Fruit fly (Drosophila melanogaster) whole organism, embryonic: ENCODE results near the gene GC2.

Source experiments
- Atf6 ChIP-seq: fragments of 200-800 bp; sonication (Bioruptor generic); IDR thresholded peaks from 2 replicates; pipeline ENCODE4 v1.3.6; 2022; ENCODE audit warnings: missing biosample characterization, missing genetic modification characterization
- Bgb ChIP-seq: fragments of 200-800 bp; sonication (Bioruptor generic); IDR thresholded peaks from 2 replicates; pipeline ENCODE4 v1.3.6; 2022; ENCODE audit warnings: missing biosample characterization, missing genetic modification characterization; ENCODE audit not compliant: partially characterized antibody
- CG10147 ChIP-seq: fragments of 200-800 bp; sonication (Bioruptor generic); optimal IDR thresholded peaks from 2 replicates; lab custom pipeline; 2019; ENCODE audit warnings: missing biosample characterization, mild to moderate bottlenecking, missing genetic modification characterization, moderate library complexity
- CG11398 ChIP-seq: fragments of 200-800 bp; sonication (Bioruptor generic); optimal IDR thresholded peaks from 2 replicates; lab custom pipeline; 2016; ENCODE audit warnings: missing biosample characterization, missing genetic modification characterization
- CG12659 ChIP-seq: fragments of 200-800 bp; sonication (Bioruptor generic); optimal IDR thresholded peaks from 3 replicates; lab custom pipeline; 2017; ENCODE audit warnings: mild to moderate bottlenecking, missing biosample characterization, missing genetic modification reagents, missing genetic modification characterization
- CG14014 ChIP-seq: fragments of 200-800 bp; sonication (Bioruptor generic); IDR thresholded peaks from 2 replicates; pipeline ENCODE4 v1.3.6; 2022; ENCODE audit warnings: missing biosample characterization, missing genetic modification characterization
- CG14050 ChIP-seq: fragments of 200-800 bp; sonication (Bioruptor generic); IDR thresholded peaks from 3 replicates; pipeline ENCODE4 v1.3.6; 2022; ENCODE audit warnings: missing biosample characterization, missing genetic modification characterization
- CG14667 ChIP-seq: fragments of 200-800 bp; sonication (Bioruptor generic); IDR thresholded peaks from 2 replicates; pipeline ENCODE4 v1.3.6; 2022; ENCODE audit warnings: missing biosample characterization, missing genetic modification characterization
- CG15011 ChIP-seq: fragments of 200-800 bp; sonication (Bioruptor generic); optimal IDR thresholded peaks from 3 replicates; lab custom pipeline; 2018; ENCODE audit warnings: missing biosample characterization, mild to moderate bottlenecking, missing genetic modification characterization
- CG2202 ChIP-seq: fragments of 200-800 bp; sonication (Bioruptor generic); optimal IDR thresholded peaks from 2 replicates; lab custom pipeline; 2018; ENCODE audit warnings: missing biosample characterization, mild to moderate bottlenecking, missing genetic modification characterization
- CG31224 ChIP-seq: fragments of 200-800 bp; sonication (Bioruptor generic); IDR thresholded peaks from 2 replicates; pipeline ENCODE4 v1.3.6; 2022; ENCODE audit warnings: missing biosample characterization, missing genetic modification characterization
- CG3407 ChIP-seq: fragments of 200-800 bp; sonication (Bioruptor generic); optimal IDR thresholded peaks from 2 replicates; lab custom pipeline; 2018; ENCODE audit warnings: missing biosample characterization, mild to moderate bottlenecking, missing genetic modification characterization
- CG3847 ChIP-seq: fragments of 200-800 bp; sonication (Bioruptor generic); IDR thresholded peaks from 2 replicates; pipeline ENCODE4 v1.3.6; 2022; ENCODE audit warnings: missing biosample characterization, missing genetic modification characterization
- CG7786 ChIP-seq: fragments of 200-800 bp; sonication (Bioruptor generic); optimal IDR thresholded peaks from 2 replicates; lab custom pipeline; 2016; ENCODE audit warnings: missing biosample characterization, missing genetic modification characterization
- CG7839 ChIP-seq: fragments of 200-800 bp; sonication (Bioruptor generic); optimal IDR thresholded peaks from 3 replicates; lab custom pipeline; 2018; ENCODE audit warnings: missing biosample characterization, mild to moderate bottlenecking, missing genetic modification characterization, moderate library complexity
- CG8388 ChIP-seq: fragments of 200-800 bp; sonication (Bioruptor generic); optimal IDR thresholded peaks from 2 replicates; lab custom pipeline; 2019; ENCODE audit warnings: missing biosample characterization, mild to moderate bottlenecking, missing genetic modification characterization, moderate library complexity
- CG9817 ChIP-seq: fragments of 200-800 bp; sonication (Bioruptor generic); optimal IDR thresholded peaks from 2 replicates; lab custom pipeline; 2018; ENCODE audit warnings: missing biosample characterization, mild to moderate bottlenecking, missing genetic modification characterization, moderate library complexity
- CoRest ChIP-seq: fragments of 200-800 bp; sonication (Bioruptor generic); optimal IDR thresholded peaks from 3 replicates; lab custom pipeline; 2018; ENCODE audit warnings: missing biosample characterization, mild to moderate bottlenecking, missing genetic modification characterization, moderate library complexity
- CrebB ChIP-seq: fragments of 200-800 bp; sonication (Bioruptor generic); optimal IDR thresholded peaks from 3 replicates; lab custom pipeline; 2018; ENCODE audit warnings: missing biosample characterization, mild to moderate bottlenecking, missing genetic modification characterization
- D19B ChIP-seq: fragments of 200-800 bp; sonication (Bioruptor generic); optimal IDR thresholded peaks from 2 replicates; lab custom pipeline; 2017; ENCODE audit warnings: missing biosample characterization, mild to moderate bottlenecking, missing genetic modification characterization
- Dbx ChIP-seq: fragments of 200-800 bp; sonication (Bioruptor generic); IDR thresholded peaks from 3 replicates; pipeline ENCODE4 v1.3.6; 2022; ENCODE audit warnings: missing biosample characterization, missing genetic modification characterization
- Dfd ChIP-seq, 2 experiments: fragments of >200 bp; optimal IDR thresholded peaks; 2 replicates each; lab custom pipeline; 2017; ENCODE audit warnings: missing biosample characterization in 2 of 2, missing genetic modification characterization in 2 of 2
- Drgx ChIP-seq: fragments of 200-800 bp; sonication (Bioruptor generic); IDR thresholded peaks from 2 replicates; pipeline ENCODE4 v1.3.6; 2022; ENCODE audit warnings: missing biosample characterization, missing genetic modification characterization
- E2f2 ChIP-seq: fragments of 200-800 bp; sonication (Bioruptor generic); IDR thresholded peaks from 2 replicates; pipeline ENCODE4 v1.3.6; 2022; ENCODE audit warnings: missing biosample characterization, missing genetic modification characterization
- Hsf ChIP-seq: fragments of 200-800 bp; sonication (Bioruptor generic); optimal IDR thresholded peaks from 3 replicates; lab custom pipeline; 2016; ENCODE audit warnings: missing biosample characterization, missing genetic modification characterization
- Med ChIP-seq: fragments of 200-800 bp; sonication (Bioruptor generic); peaks from one replicate; lab custom pipeline; 2016; ENCODE audit warnings: missing biosample characterization, missing genetic modification characterization, mild to moderate bottlenecking, inconsistent platforms, moderate library complexity
- Neu2 ChIP-seq: fragments of 200-800 bp; sonication (Bioruptor generic); optimal IDR thresholded peaks from 3 replicates; lab custom pipeline; 2016; ENCODE audit warnings: missing biosample characterization, missing genetic modification characterization, borderline replicate concordance
- NfI ChIP-seq: fragments of 200-800 bp; sonication (Bioruptor generic); optimal IDR thresholded peaks from 3 replicates; lab custom pipeline; 2018; ENCODE audit warnings: missing biosample characterization, mild to moderate bottlenecking, missing genetic modification characterization, moderate library complexity
- PHDP ChIP-seq: fragments of 200-800 bp; sonication (Bioruptor generic); optimal IDR thresholded peaks from 3 replicates; lab custom pipeline; 2018; ENCODE audit warnings: missing biosample characterization, mild to moderate bottlenecking, missing genetic modification characterization, moderate library complexity
- Side ChIP-seq: fragments of 200-800 bp; sonication (Bioruptor generic); optimal IDR thresholded peaks from 2 replicates; lab custom pipeline; 2016; ENCODE audit warnings: missing biosample characterization, missing genetic modification characterization
- Sox102F ChIP-seq: fragments of 200-800 bp; sonication (Bioruptor generic); optimal IDR thresholded peaks from 2 replicates; lab custom pipeline; 2018; ENCODE audit warnings: missing biosample characterization, mild to moderate bottlenecking, missing genetic modification characterization, moderate library complexity
- ac ChIP-seq: fragments of 200-800 bp; sonication (Bioruptor generic); optimal IDR thresholded peaks from 3 replicates; lab custom pipeline; 2017; ENCODE audit warnings: missing biosample characterization, mild to moderate bottlenecking, missing genetic modification characterization
- bab2 ChIP-seq: fragments of 200-800 bp; sonication (Bioruptor generic); optimal IDR thresholded peaks from 2 replicates; lab custom pipeline; 2016; ENCODE audit warnings: missing biosample characterization, missing genetic modification characterization
- chif ChIP-seq, 2 experiments: fragments of 200-800 bp; sonication (Bioruptor generic); optimal IDR thresholded peaks; 3 replicates each; lab custom pipeline; 2016; ENCODE audit warnings: missing biosample characterization in 2 of 2, missing genetic modification characterization in 2 of 2
- chn ChIP-seq: fragments of 200-800 bp; sonication (Bioruptor generic); optimal IDR thresholded peaks from 2 replicates; lab custom pipeline; 2016; ENCODE audit warnings: missing biosample characterization, missing genetic modification characterization
- fd96Cb ChIP-seq: fragments of 200-800 bp; sonication (Bioruptor generic); optimal IDR thresholded peaks from 2 replicates; lab custom pipeline; 2018; ENCODE audit warnings: missing biosample characterization, mild to moderate bottlenecking, missing genetic modification characterization, moderate library complexity
- fru ChIP-seq: fragments of >200 bp; optimal IDR thresholded peaks from 2 replicates; lab custom pipeline; 2017
- gem ChIP-seq: fragments of 200-800 bp; sonication (Bioruptor generic); optimal IDR thresholded peaks from 2 replicates; lab custom pipeline; 2019; ENCODE audit warnings: missing biosample characterization, mild to moderate bottlenecking, missing genetic modification characterization, moderate library complexity
- grau ChIP-seq: fragments of 200-800 bp; optimal IDR thresholded peaks from 3 replicates; lab custom pipeline; 2019; ENCODE audit warnings: missing biosample characterization, mild to moderate bottlenecking, missing genetic modification characterization, moderate library complexity
- nerfin-2 ChIP-seq: fragments of 200-800 bp; sonication (Bioruptor generic); IDR thresholded peaks from 2 replicates; pipeline ENCODE4 v1.3.6; 2022; ENCODE audit warnings: missing biosample characterization, missing genetic modification characterization; ENCODE audit not compliant: partially characterized antibody
- nmo ChIP-seq: fragments of 200-800 bp; sonication (Bioruptor generic); optimal IDR thresholded peaks from 2 replicates; lab custom pipeline; 2018; ENCODE audit warnings: missing biosample characterization, mild to moderate bottlenecking, missing genetic modification characterization, moderate library complexity
- otp ChIP-seq: fragments of 200-800 bp; sonication (Bioruptor generic); IDR thresholded peaks from 3 replicates; pipeline ENCODE4, ENCODE4 v1.3.6; 2022; ENCODE audit warnings: missing biosample characterization, missing genetic modification characterization
- psq ChIP-seq: fragments of 200-800 bp; sonication (Bioruptor generic); optimal IDR thresholded peaks from 2 replicates; lab custom pipeline; 2017; ENCODE audit warnings: missing biosample characterization, missing genetic modification characterization
- row ChIP-seq: fragments of 200-800 bp; sonication (Bioruptor generic); IDR thresholded peaks from 3 replicates; pipeline ENCODE4 v1.3.6; 2022; ENCODE audit warnings: missing biosample characterization, missing genetic modification characterization
- sna ChIP-seq: fragments of 200-800 bp; sonication (Bioruptor generic); IDR thresholded peaks from 2 replicates; pipeline ENCODE4 v1.3.6; 2022; ENCODE audit warnings: missing biosample characterization, missing genetic modification characterization; ENCODE audit not compliant: partially characterized antibody
- tio ChIP-seq: fragments of 200-800 bp; sonication (Bioruptor generic); optimal IDR thresholded peaks from 2 replicates; lab custom pipeline; 2017; ENCODE audit warnings: missing biosample characterization, missing genetic modification characterization, inconsistent platforms
- toy ChIP-seq: fragments of 200-800 bp; sonication (Bioruptor generic); IDR thresholded peaks from 2 replicates; pipeline ENCODE4 v1.3.6; 2022; ENCODE audit warnings: missing biosample characterization, missing genetic modification characterization
- trh ChIP-seq: fragments of 200-800 bp; sonication (Bioruptor generic); optimal IDR thresholded peaks from 2 replicates; lab custom pipeline; 2016; ENCODE audit warnings: missing biosample characterization, missing genetic modification characterization
- tup ChIP-seq: fragments of 200-800 bp; sonication (Bioruptor generic); optimal IDR thresholded peaks from 2 replicates; lab custom pipeline; 2016; ENCODE audit warnings: missing biosample characterization, mild to moderate bottlenecking, missing genetic modification characterization, moderate library complexity
- wek ChIP-seq: fragments of 200-800 bp; sonication (Bioruptor generic); optimal IDR thresholded peaks from 3 replicates; lab custom pipeline; 2018; ENCODE audit warnings: missing biosample characterization, mild to moderate bottlenecking, missing genetic modification characterization, moderate library complexity

GC2 gene

dm6 chr3R:11969217-11969616 is 2.3 kb upstream of the GC2 start (continued):
- no peak for TF ChIP-seq Dbx (GFP tag; lab: Robert Waterston, UW)
- TF ChIP-seq CG14014 = 0 out of 2 replicates have a peak, but pooled peaks have one; percentile 18
- no peak for TF ChIP-seq Hsf (GFP tag; lab: Kevin White, UChicago)
- TF ChIP-seq CG7839 (tag; lab: Kevin White, UChicago) = peak; percentile 32
- no peak for TF ChIP-seq otp (GFP tag; lab: Robert Waterston, UW)
- no peak for TF ChIP-seq wek
- TF ChIP-seq grau = peak; percentile 79
- peak; percentile 3 for TF ChIP-seq NfI (GFP tag; lab: Kevin White, UChicago)
- TF ChIP-seq chif (GFP tag; optimal IDR thresholded peaks at IDR 0.05; lab: Kevin White, UChicago) = no peak
- no peak for TF ChIP-seq CG12659 (GFP tag; lab: Kevin White, UChicago)
- TF ChIP-seq fru = no peak
- peak; percentile 8; the same call in 1 of the 3 replicates for TF ChIP-seq CG14050 (GFP tag; lab: Robert Waterston, UW)
- no peak for TF ChIP-seq nerfin-2 (GFP tag; lab: Robert Waterston, UW)
- TF ChIP-seq CG7786 (GFP tag; lab: Kevin White, UChicago) = no peak
- no peak for TF ChIP-seq trh (GFP tag; lab: Kevin White, UChicago)
- peak; percentile 19 for TF ChIP-seq PHDP (tag; lab: Kevin White, UChicago)
- TF ChIP-seq Sox102F (GFP tag; lab: Kevin White, UChicago) = peak; percentile 16
- TF ChIP-seq CoRest (tag; lab: Kevin White, UChicago) = peak; percentile 48
- no peak for TF ChIP-seq CG11398 (GFP tag; lab: Kevin White, UChicago)
- TF ChIP-seq CG3847 (GFP tag; lab: Robert Waterston, UW) = 0 out of 2 replicates have a peak, but pooled peaks have one; percentile 5
- peak; percentile 24 for TF ChIP-seq CG9817 (tag; lab: Kevin White, UChicago)
- TF ChIP-seq chn (GFP tag; lab: Kevin White, UChicago) = no peak
- no peak for TF ChIP-seq CG15011 (GFP tag; lab: Kevin White, UChicago)
- TF ChIP-seq Drgx (GFP tag; lab: Robert Waterston, UW) = peak; percentile 64
- peak; percentile 59; the same call in 1 of the 2 replicates for TF ChIP-seq Atf6 (GFP tag; lab: Robert Waterston, UW)
- TF ChIP-seq nmo (GFP tag; lab: Kevin White, UChicago) = peak; percentile 20
- TF ChIP-seq row (GFP tag; lab: Robert Waterston, UW) = peak; percentile 45; the same call in 2 of the 3 replicates
- TF ChIP-seq tio (GFP tag; lab: Kevin White, UChicago) = peak; percentile 16
- no peak for TF ChIP-seq CG14667
- TF ChIP-seq CG10147 = no peak
- no peak for TF ChIP-seq D19B (GFP tag; lab: Kevin White, UChicago)
- TF ChIP-seq gem (tag; lab: Kevin White, UChicago) = peak; percentile 34
- TF ChIP-seq CG3407 (GFP tag; lab: Kevin White, UChicago) = no peak
- no peak for TF ChIP-seq sna
- TF ChIP-seq Dfd (GFP tag; optimal IDR thresholded peaks at IDR 0.05; lab: Kevin White, UChicago) = no peak
- TF ChIP-seq fd96Cb (tag; lab: Kevin White, UChicago) = no peak
- TF ChIP-seq Side (GFP tag; lab: Kevin White, UChicago) = no peak
- no peak for TF ChIP-seq ac (GFP tag; lab: Kevin White, UChicago)
- no peak for TF ChIP-seq tup
- TF ChIP-seq toy (GFP tag; lab: Robert Waterston, UW) = no peak

DNA sequence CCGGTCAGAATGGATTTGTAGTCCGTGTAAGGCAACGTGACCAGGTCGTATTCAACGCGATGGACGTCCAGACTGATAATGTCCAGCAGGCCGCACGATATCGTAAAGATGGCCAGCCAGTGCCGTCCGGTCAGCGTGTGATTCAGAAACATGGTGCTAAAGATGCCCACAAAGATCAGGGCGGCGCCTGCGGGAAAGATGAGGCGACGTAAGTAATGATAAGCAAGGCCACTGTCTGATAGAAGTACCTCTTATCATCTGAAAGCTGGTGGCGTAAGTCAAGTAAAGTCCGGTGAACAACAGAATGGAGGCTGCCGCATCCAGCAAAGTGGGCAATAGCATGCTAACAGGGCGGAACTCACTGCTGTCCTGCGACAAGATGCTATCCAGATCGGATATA is 2.3 kb downstream of the GC2 start:
- TF ChIP-seq E2f2 (GFP tag; lab: Robert Waterston, UW) = no peak
- TF ChIP-seq Med (GFP tag; lab: Kevin White, UChicago) = peak; percentile 35
- no peak for TF ChIP-seq Neu2 (GFP tag; lab: Kevin White, UChicago)
- TF ChIP-seq Bgb (GFP tag; lab: Robert Waterston, UW) = 0 out of 2 replicates have a peak, but pooled peaks have one; percentile 10
- no peak for TF ChIP-seq CrebB (tag; lab: Kevin White, UChicago)
- no peak for TF ChIP-seq CG8388
- TF ChIP-seq bab2 (GFP tag; lab: Kevin White, UChicago) = no peak
- TF ChIP-seq CG2202 (tag; lab: Kevin White, UChicago) = no peak
- TF ChIP-seq CG31224 = no peak
- TF ChIP-seq psq (GFP tag; lab: Kevin White, UChicago) = no peak
